Worm (Caenorhabditis elegans): ENCODE measurements around the gene fib-1.

fib-1 gene

ce11 chrV:14979937-14980336 is 22.1 kb downstream of the fib-1 start, which contains the start of gene xbx-1:
Gene xbx-1, plus strand, starts transcription at chrV:14980237.
- TF ChIP-seq ceh-32 (tag; optimal IDR thresholded peaks at IDR 0.05; ENCODE audit: poor library complexity) = no peak
- no peak for TF ChIP-seq lin-1 (GFP tag; IDR thresholded peaks at IDR 0.05)
- TF ChIP-seq pha-4 (GFP tag; IDR thresholded peaks at IDR 0.05) = no peak
- no peak for TF ChIP-seq pha-4 (tag; optimal IDR thresholded peaks at IDR 0.05)
- no peak for TF ChIP-seq tag-97 (GFP tag; IDR thresholded peaks at IDR 0.05)
- TF ChIP-seq Y48G9A.11 (GFP tag; IDR thresholded peaks at IDR 0.05) = no peak
- no peak for TF ChIP-seq F26F4.8 (GFP tag; conservative IDR thresholded peaks at IDR 0.05)
- TF ChIP-seq lir-3 (tag; optimal IDR thresholded peaks at IDR 0.05) = no peak
- TF ChIP-seq nhr-6 (tag; optimal IDR thresholded peaks at IDR 0.05) = no peak
- TF ChIP-seq unc-130 (GFP tag; optimal IDR thresholded peaks at IDR 0.05) = no peak
- no peak for TF ChIP-seq hmg-1.1 (GFP tag; IDR thresholded peaks at IDR 0.05)
- TF ChIP-seq mep-1 (tag; optimal IDR thresholded peaks at IDR 0.05) = no peak

- TF ChIP-seq Y48G9A.11 (GFP tag; IDR thresholded peaks at IDR 0.05) (no peak), hlh-11 (tag; optimal IDR thresholded peaks at IDR 0.05) (no peak), lim-7 (GFP tag; IDR thresholded peaks at IDR 0.05) (no peak), unc-39 (tag; optimal IDR thresholded peaks at IDR 0.05) (no peak), nhr-237 (tag; optimal IDR thresholded peaks at IDR 0.05) (no peak), mxl-2 (GFP tag; conservative IDR thresholded peaks at IDR 0.05) (no peak)
Observed at ce11 chrV:14978205-14978751, 23.7 kb downstream of the fib-1 start, which contains the start of the genes grd-12 and F02D8.1. Gene grd-12, plus strand, starts transcription at chrV:14978505. Gene F02D8.1, minus strand, starts transcription at chrV:14978701.

- TF ChIP-seq rbr-2 (tag; optimal IDR thresholded peaks at IDR 0.05) = no peak
- TF ChIP-seq zag-1 (tag; optimal IDR thresholded peaks at IDR 0.05) = no peak
- no peak for TF ChIP-seq nhr-48 (tag; optimal IDR thresholded peaks at IDR 0.05)
- TF ChIP-seq tra-1 (GFP tag; IDR thresholded peaks at IDR 0.05) = no peak
- TF ChIP-seq madf-9 (GFP tag; conservative IDR thresholded peaks at IDR 0.05) = no peak
- TF ChIP-seq mdt-29 (GFP tag; IDR thresholded peaks at IDR 0.05) = no peak
- no peak for TF ChIP-seq sdz-12 (GFP tag; optimal IDR thresholded peaks at IDR 0.05)
- no peak for TF ChIP-seq daf-8 (GFP tag; IDR thresholded peaks at IDR 0.05)
- TF ChIP-seq fos-1 (tag; optimal IDR thresholded peaks at IDR 0.05) = no peak
- TF ChIP-seq zfp-3 (GFP tag; conservative IDR thresholded peaks at IDR 0.05) = no peak
- TF ChIP-seq saeg-2 (GFP tag; IDR thresholded peaks at IDR 0.05) = no peak
- no peak for TF ChIP-seq dpl-1 (GFP tag; optimal IDR thresholded peaks at IDR 0.05)
- TF ChIP-seq nhr-25 (tag; optimal IDR thresholded peaks at IDR 0.05; ENCODE audit: borderline replicate concordance, insufficient read depth) = no peak
- no peak for TF ChIP-seq pha-4 (GFP tag; IDR thresholded peaks at IDR 0.05)
- TF ChIP-seq pha-4 (tag; optimal IDR thresholded peaks at IDR 0.05) = no peak
- no peak for TF ChIP-seq attf-4 (tag; optimal IDR thresholded peaks at IDR 0.05)
Observed at ce11 chrV:14971136-14971535, 30.9 kb downstream of the fib-1 start, which contains the start of gene nlp-59. Gene nlp-59, plus strand, starts transcription at chrV:14971436.

- TF ChIP-seq nhr-6 (tag; optimal IDR thresholded peaks at IDR 0.05) = no peak
- no peak for TF ChIP-seq nhr-76 (tag; optimal IDR thresholded peaks at IDR 0.05)
- no peak for TF ChIP-seq T20F7.1 (GFP tag; optimal IDR thresholded peaks at IDR 0.05)
- no peak for TF ChIP-seq rbr-2 (tag; optimal IDR thresholded peaks at IDR 0.05)
- no peak for TF ChIP-seq tra-1 (GFP tag; IDR thresholded peaks at IDR 0.05)
- no peak for TF ChIP-seq lim-7 (GFP tag; IDR thresholded peaks at IDR 0.05)
- TF ChIP-seq tag-97 (GFP tag; IDR thresholded peaks at IDR 0.05) = no peak
- TF ChIP-seq duxl-1 (tag; optimal IDR thresholded peaks at IDR 0.05; ENCODE audit: poor library complexity) = no peak
Observed at ce11 chrV:14955676-14956075, 46.3 kb downstream of the fib-1 start, which contains the start of gene F02D8.9. Gene F02D8.9, minus strand, starts transcription at chrV:14955776.
